Worm (Caenorhabditis elegans): Measurements from ENCODE around the gene sdz-18.

ce11 chrII:1657202-1657601, 49.1 kb downstream of the sdz-18 start, which contains the start of gene ZC204.12:
- TF ChIP-seq elt-2 (tag; optimal IDR thresholded peaks at IDR 0.05): no peak
- TF ChIP-seq pros-1 (tag; optimal IDR thresholded peaks at IDR 0.05): no peak
- no peak for TF ChIP-seq nhr-11 (tag; optimal IDR thresholded peaks at IDR 0.05)
- no peak for TF ChIP-seq ama-1 (optimal IDR thresholded peaks at IDR 0.05)
- TF ChIP-seq tbx-2 (tag; optimal IDR thresholded peaks at IDR 0.05): no peak

All from whole organism, late embryonic.